Worm (Caenorhabditis elegans): Measurements from ENCODE around the gene R03C1.1.

R03C1.1 gene

DNA sequence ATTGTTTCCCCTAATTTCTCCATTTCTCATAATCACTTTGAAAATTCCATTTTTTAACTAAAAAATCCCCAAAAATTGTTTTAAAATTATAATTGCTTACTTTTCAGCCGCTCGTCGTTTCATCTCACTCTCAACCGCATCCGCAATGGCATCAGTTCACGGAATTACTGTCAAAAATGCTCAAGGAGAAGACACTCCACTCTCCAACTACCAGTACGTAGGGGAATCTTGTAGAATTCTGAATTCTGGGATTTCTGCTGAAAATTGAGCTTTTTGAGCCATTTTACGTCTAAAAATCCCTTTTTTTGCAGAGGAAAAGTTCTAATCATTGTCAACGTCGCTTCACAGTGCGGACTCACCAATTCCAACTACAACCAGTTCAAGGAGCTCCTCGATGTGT lies 42.7 kb downstream of the R03C1.1 start:
- TF ChIP-seq ets-4 (tag; optimal IDR thresholded peaks at IDR 0.05), result no peak
- TF ChIP-seq hlh-6 (tag; optimal IDR thresholded peaks at IDR 0.05), result no peak
- TF ChIP-seq ceh-19 (GFP tag; optimal IDR thresholded peaks at IDR 0.05), result no peak
- no peak for TF ChIP-seq syd-9 (tag; optimal IDR thresholded peaks at IDR 0.05)
- no peak for TF ChIP-seq pha-4 (tag; optimal IDR thresholded peaks at IDR 0.05)
- no peak for TF ChIP-seq odd-2 (tag; optimal IDR thresholded peaks at IDR 0.05)
- no peak for TF ChIP-seq nhr-11 (tag; optimal IDR thresholded peaks at IDR 0.05)
- TF ChIP-seq elt-2 (tag; optimal IDR thresholded peaks at IDR 0.05), result no peak
- TF ChIP-seq ceh-22 (tag; optimal IDR thresholded peaks at IDR 0.05), result no peak
- TF ChIP-seq sox-4 (tag; optimal IDR thresholded peaks at IDR 0.05), result no peak
- no peak for TF ChIP-seq nfya-1 (tag; optimal IDR thresholded peaks at IDR 0.05)
- no peak for TF ChIP-seq ceh-14 (tag; optimal IDR thresholded peaks at IDR 0.05)
- no peak for TF ChIP-seq rnt-1 (tag; optimal IDR thresholded peaks at IDR 0.05)
- TF ChIP-seq elt-4 (tag; optimal IDR thresholded peaks at IDR 0.05), result no peak
- no peak for TF ChIP-seq zip-5 (tag; optimal IDR thresholded peaks at IDR 0.05)

DNA sequence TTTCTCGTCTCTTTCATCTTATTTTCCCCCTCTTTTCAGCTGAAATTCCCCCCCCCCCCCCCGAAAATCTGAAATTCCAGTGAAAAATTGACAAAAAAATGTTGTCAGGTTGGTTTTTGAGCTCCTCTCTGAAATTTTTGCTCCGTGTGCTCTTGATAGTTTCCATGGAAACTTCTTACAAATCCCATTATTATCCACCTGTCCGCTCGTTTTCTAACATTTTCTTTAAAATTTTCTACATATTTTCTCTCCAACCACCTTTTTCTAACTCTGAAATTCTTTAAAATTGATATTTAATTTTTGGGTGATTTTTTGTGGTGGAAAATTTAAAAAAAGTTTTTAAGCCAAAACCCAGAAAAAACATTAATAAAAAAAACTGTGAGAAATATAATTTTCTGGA lies 43.5 kb downstream of the R03C1.1 start, which contains the start of gene gpx-2:
Gene gpx-2 (plus strand): TSS at position 99 of the 400 bp plus-strand sequence.
- TF ChIP-seq syd-9 (tag; optimal IDR thresholded peaks at IDR 0.05) (no peak), ceh-2 (tag; optimal IDR thresholded peaks at IDR 0.05) (no peak)

DNA sequence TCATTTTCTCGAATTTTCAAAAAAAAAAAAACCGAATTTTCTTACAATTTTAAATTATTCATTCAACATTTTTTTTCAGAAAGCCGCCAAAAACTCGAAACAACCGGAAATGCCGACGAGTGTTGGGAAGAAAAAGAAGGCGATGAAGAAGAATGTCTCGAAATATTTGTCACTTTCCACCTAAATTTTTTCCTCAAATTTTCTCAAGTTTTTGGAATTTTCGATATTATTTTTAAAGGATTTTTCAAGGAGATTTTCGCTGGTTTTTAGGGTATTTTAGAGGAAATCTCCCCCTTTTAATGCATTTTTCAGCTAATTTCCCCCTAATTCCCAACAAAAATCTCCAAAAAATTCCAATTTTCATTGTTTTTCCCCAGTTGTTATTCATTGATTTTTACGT lies 44.1 kb downstream of the R03C1.1 start:
- TF ChIP-seq dmd-4 (tag; optimal IDR thresholded peaks at IDR 0.05; ENCODE audit: borderline replicate concordance), result no peak
- no peak for TF ChIP-seq hlh-8 (tag; optimal IDR thresholded peaks at IDR 0.05)
- no peak for TF ChIP-seq ceh-9 (tag; optimal IDR thresholded peaks at IDR 0.05)
- no peak for TF ChIP-seq ztf-16 (tag; optimal IDR thresholded peaks at IDR 0.05)
- TF ChIP-seq hlh-15 (tag; optimal IDR thresholded peaks at IDR 0.05), result no peak
- no peak for TF ChIP-seq tbx-7 (tag; optimal IDR thresholded peaks at IDR 0.05)
- no peak for TF ChIP-seq gmeb-2 (tag; optimal IDR thresholded peaks at IDR 0.05)
